Worm (Caenorhabditis elegans): ENCODE data around the gene C33D9.3.

C33D9.3 gene

ce11 chrIV:8824145-8824833 lies 31.6 kb upstream of the C33D9.3 start, which contains the start of the genes col-117 and col-3:
col-117 (minus strand) TSS chrIV:8824195.
col-3 (plus strand) TSS chrIV:8824783.
- TF ChIP-seq nhr-43 (tag; optimal IDR thresholded peaks at IDR 0.05; ENCODE audit: poor library complexity, severe bottlenecking) (peak; percentile 16), elt-1 (tag; optimal IDR thresholded peaks at IDR 0.05) (peak; percentile 83), egl-27 (tag; optimal IDR thresholded peaks at IDR 0.05) (no peak), daf-12 (tag; optimal IDR thresholded peaks at IDR 0.05) (no peak), nhr-25 (tag; optimal IDR thresholded peaks at IDR 0.05) (peak; percentile 86), nhr-23 (tag; optimal IDR thresholded peaks at IDR 0.05) (peak; percentile 29)

ce11 chrIV:8822598-8822997 lies 29.9 kb upstream of the C33D9.3 start:
- TF ChIP-seq mdl-1 (tag; optimal IDR thresholded peaks at IDR 0.05) (no peak), nhr-43 (tag; optimal IDR thresholded peaks at IDR 0.05; ENCODE audit: poor library complexity, severe bottlenecking) (peak; percentile 63), R02D3.7 (tag; optimal IDR thresholded peaks at IDR 0.05) (peak; percentile 45), elt-1 (tag; optimal IDR thresholded peaks at IDR 0.05) (peak; percentile 1), skn-1 (tag; optimal IDR thresholded peaks at IDR 0.05) (no peak), nhr-23 (tag; optimal IDR thresholded peaks at IDR 0.05) (peak; percentile 0), aly-2 (tag; optimal IDR thresholded peaks at IDR 0.05) (no peak), ztf-4 (tag; optimal IDR thresholded peaks at IDR 0.05) (no peak), elt-3 (tag; optimal IDR thresholded peaks at IDR 0.05) (peak in 1 of 3 experiments; percentile 64), hmg-11 (tag; optimal IDR thresholded peaks at IDR 0.05) (no peak), lin-39 (tag; optimal IDR thresholded peaks at IDR 0.05) (no peak), tbx-2 (tag; optimal IDR thresholded peaks at IDR 0.05) (no peak), nhr-25 (tag; optimal IDR thresholded peaks at IDR 0.05) (peak; percentile 79), lin-15B (tag; optimal IDR thresholded peaks at IDR 0.05) (no peak), pha-4 (tag; optimal IDR thresholded peaks at IDR 0.05) (no peak), ztf-11 (tag; optimal IDR thresholded peaks at IDR 0.05) (no peak), unc-62 (GFP tag; optimal IDR thresholded peaks at IDR 0.05) (no peak), egl-5 (tag; optimal IDR thresholded peaks at IDR 0.05) (no peak), jun-1 (tag; optimal IDR thresholded peaks at IDR 0.05) (no peak), nfya-1 (tag; optimal IDR thresholded peaks at IDR 0.05; ENCODE audit: insufficient read depth) (peak; percentile 20), nhr-11 (tag; optimal IDR thresholded peaks at IDR 0.05) (no peak), ceh-28 (tag; optimal IDR thresholded peaks at IDR 0.05) (peak; percentile 23), nhr-76 (tag; optimal IDR thresholded peaks at IDR 0.05) (no peak), nhr-237 (tag; optimal IDR thresholded peaks at IDR 0.05) (no peak), unc-39 (tag; optimal IDR thresholded peaks at IDR 0.05) (no peak), elt-2 (tag; optimal IDR thresholded peaks at IDR 0.05) (no peak), fkh-10 (GFP tag; optimal IDR thresholded peaks at IDR 0.05) (no peak), ceh-82 (tag; optimal IDR thresholded peaks at IDR 0.05) (no peak), ZK546.5 (tag; optimal IDR thresholded peaks at IDR 0.05) (no peak)

- TF ChIP-seq nhr-76 (tag; optimal IDR thresholded peaks at IDR 0.05) (no peak), tbx-2 (tag; optimal IDR thresholded peaks at IDR 0.05) (no peak), lin-15B (tag; optimal IDR thresholded peaks at IDR 0.05) (no peak), ZK546.5 (tag; optimal IDR thresholded peaks at IDR 0.05) (no peak), nhr-67 (tag; optimal IDR thresholded peaks at IDR 0.05) (no peak), sea-2 (GFP tag; optimal IDR thresholded peaks at IDR 0.05) (no peak), zag-1 (tag; optimal IDR thresholded peaks at IDR 0.05) (no peak), nhr-12 (tag; optimal IDR thresholded peaks at IDR 0.05) (no peak), ceh-82 (tag; optimal IDR thresholded peaks at IDR 0.05) (no peak), unc-39 (tag; optimal IDR thresholded peaks at IDR 0.05) (no peak), aly-2 (tag; optimal IDR thresholded peaks at IDR 0.05) (no peak), ceh-28 (tag; optimal IDR thresholded peaks at IDR 0.05) (no peak), fkh-10 (GFP tag; optimal IDR thresholded peaks at IDR 0.05) (no peak)
Observed at ce11 chrIV:8821147-8821546, 28.4 kb upstream of the C33D9.3 start, which contains the start of gene T28C6.5. T28C6.5 (plus strand) TSS chrIV:8821447.

ce11 chrIV:8820041-8820440 lies 27.3 kb upstream of the C33D9.3 start, which contains the start of gene T28C6.3:
T28C6.3 (plus strand) TSS chrIV:8820341.
- TF ChIP-seq ztf-4 (tag; optimal IDR thresholded peaks at IDR 0.05), result no peak
- TF ChIP-seq R02D3.7 (tag; optimal IDR thresholded peaks at IDR 0.05), result no peak
- no peak for TF ChIP-seq elt-2 (tag; optimal IDR thresholded peaks at IDR 0.05)
- TF ChIP-seq nhr-77 (tag; optimal IDR thresholded peaks at IDR 0.05), result no peak

Data from whole organism, L3 larva.